Fruit fly (Drosophila melanogaster) Kc167 (cell line): ENCODE results near the gene wac.

Experiments
- Myc ChIP-seq: fragments of >200 bp; optimal IDR thresholded peaks from 2 replicates; lab custom pipeline; 2017; ENCODE audit warnings: missing external identifiers
- h ChIP-seq: fragments of >200 bp; optimal IDR thresholded peaks from 3 replicates; lab custom pipeline; 2018; ENCODE audit warnings: missing external identifiers
- psq ChIP-seq: fragments of >200 bp; optimal IDR thresholded peaks from 2 replicates; lab custom pipeline; 2017; ENCODE audit warnings: missing external identifiers

dm6 chr3L:267083-267482 lies 9.1 kb downstream of the wac start, which contains the start of gene miple1:
- TF ChIP-seq psq (lab: Kevin White, UChicago) (no peak), h (lab: Kevin White, UChicago) (no peak), Myc (lab: Kevin White, UChicago) (no peak)
